Worm (Caenorhabditis elegans): ENCODE results near the gene C26B2.7.

DNA sequence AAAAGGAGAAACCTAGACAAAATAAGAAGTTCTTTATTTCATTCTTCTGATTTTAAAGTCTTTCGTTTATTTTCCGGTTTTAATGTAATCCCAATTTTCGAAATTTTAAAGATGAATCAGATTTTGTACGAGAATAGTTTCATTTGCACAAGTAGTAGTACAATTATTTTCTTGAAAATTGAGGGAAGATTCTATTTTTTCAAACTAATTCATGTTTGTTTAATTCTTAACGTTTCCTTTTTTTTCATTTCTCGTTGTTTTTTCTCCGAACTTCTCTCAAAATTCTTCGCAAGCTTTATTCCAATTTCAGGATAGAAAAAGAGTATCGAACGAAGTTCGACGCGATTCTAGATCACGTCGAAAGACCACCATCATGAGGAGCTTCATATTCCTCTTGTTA, 46.3 kb downstream of the C26B2.7 start, which contains the start of gene sax-7:
- TF ChIP-seq ham-2 (GFP tag; optimal IDR thresholded peaks at IDR 0.05) = no peak
- TF ChIP-seq nhr-237 (tag; optimal IDR thresholded peaks at IDR 0.05) = no peak
- TF ChIP-seq unc-62 (GFP tag; optimal IDR thresholded peaks at IDR 0.05) = no peak
- no peak for TF ChIP-seq nhr-28 (tag; optimal IDR thresholded peaks at IDR 0.05)
- no peak for TF ChIP-seq pha-4 (tag; optimal IDR thresholded peaks at IDR 0.05)
- TF ChIP-seq mep-1 (tag; optimal IDR thresholded peaks at IDR 0.05) = no peak
- TF ChIP-seq nhr-12 (tag; optimal IDR thresholded peaks at IDR 0.05) = no peak
- no peak for TF ChIP-seq unc-39 (tag; optimal IDR thresholded peaks at IDR 0.05)
- no peak for TF ChIP-seq elt-1 (tag; optimal IDR thresholded peaks at IDR 0.05; ENCODE audit: borderline replicate concordance, insufficient read depth)
- TF ChIP-seq lin-13 (tag; optimal IDR thresholded peaks at IDR 0.05) = no peak
